Worm (Caenorhabditis elegans) whole organism, L4 larva: ENCODE measurements around the gene F35F10.6.

Experiments used
- T20F7.1 ChIP-seq: fragments of 200-800 bp; sonication (Bioruptor generic); optimal IDR thresholded peaks from 2 replicates; lab custom pipeline; 2018; ENCODE audit warnings: mild to moderate bottlenecking, missing genetic modification characterization, missing compliant biosample characterization
- T26A8.4 ChIP-seq: fragments of 200-800 bp; sonication (Bioruptor generic); IDR thresholded peaks from 2 replicates; pipeline ENCODE4 v1.3.6; 2022; ENCODE audit warnings: missing genetic modification characterization, missing compliant biosample characterization
- aly-2 ChIP-seq: sonication (generic microtip); optimal IDR thresholded peaks from 2 replicates; lab custom pipeline; 2018; ENCODE audit warnings: missing biosample characterization, missing genetic modification characterization
- ama-1 ChIP-seq: fragments of 150-350 bp; optimal IDR thresholded peaks from 2 replicates; lab custom pipeline; 2014; ENCODE audit warnings: inconsistent platforms, mixed read lengths
- ceh-20 ChIP-seq: fragments of 200-800 bp; sonication (Bioruptor generic); IDR thresholded peaks from 2 replicates; pipeline ENCODE4 v1.3.6; 2022; ENCODE audit warnings: missing genetic modification reagents, missing genetic modification characterization, missing compliant biosample characterization
- ceh-32 ChIP-seq: sonication (generic microtip); optimal IDR thresholded peaks from 2 replicates; lab custom pipeline; 2016; ENCODE audit warnings: mild to moderate bottlenecking, missing genetic modification characterization, missing compliant biosample characterization; ENCODE audit not compliant: poor library complexity
- ceh-82 ChIP-seq: sonication (generic microtip); optimal IDR thresholded peaks from 2 replicates; lab custom pipeline; 2017; ENCODE audit warnings: missing biosample characterization, missing genetic modification characterization
- ces-1 ChIP-seq: fragments of 150-350 bp; sonication (generic microtip); optimal IDR thresholded peaks from 4 replicates; lab custom pipeline; 2014; ENCODE audit warnings: missing biosample characterization, missing genetic modification reagents, missing genetic modification characterization
- cey-2 ChIP-seq: sonication (generic microtip); optimal IDR thresholded peaks from 3 replicates; lab custom pipeline; 2017; ENCODE audit warnings: missing genetic modification characterization, mild to moderate bottlenecking, missing compliant biosample characterization, antibody characterized with exemption, borderline replicate concordance; ENCODE audit not compliant: insufficient read depth
- daf-12 ChIP-seq: fragments of 150-350 bp; optimal IDR thresholded peaks from 2 replicates; lab custom pipeline; 2014; ENCODE audit warnings: missing biosample characterization, missing genetic modification reagents, missing genetic modification characterization
- daf-16 ChIP-seq, 3 experiments: sonication (generic microtip); optimal IDR thresholded peaks; 2 replicates each; lab custom pipeline; 2016 to 2017; ENCODE audit warnings: missing genetic modification characterization in 3 of 3, missing genetic modification reagents in 3 of 3, mild to moderate bottlenecking in 2 of 3, missing compliant biosample characterization in 2 of 3, missing biosample characterization in 1 of 3, moderate library complexity in 1 of 3
- daf-19 ChIP-seq: fragments of 200-800 bp; sonication (Bioruptor generic); conservative IDR thresholded peaks from 2 replicates; pipeline ENCODE4 v1.3.6; 2022; ENCODE audit warnings: missing genetic modification characterization, missing compliant biosample characterization
- daf-8 ChIP-seq: fragments of 200-800 bp; sonication (Bioruptor generic); IDR thresholded peaks from 2 replicates; pipeline ENCODE4 v1.3.6; 2022; ENCODE audit warnings: missing genetic modification characterization, missing compliant biosample characterization
- dmd-8 ChIP-seq: fragments of 200-800 bp; sonication (Bioruptor generic); IDR thresholded peaks from 2 replicates; pipeline ENCODE4 v1.3.6; 2022; ENCODE audit warnings: missing genetic modification characterization, missing compliant biosample characterization
- duxl-1 ChIP-seq: sonication (generic microtip); optimal IDR thresholded peaks from 2 replicates; lab custom pipeline; 2016; ENCODE audit warnings: mild to moderate bottlenecking, missing genetic modification characterization, moderate library complexity, missing compliant biosample characterization; ENCODE audit not compliant: poor library complexity
- dve-1 ChIP-seq: sonication (generic microtip); optimal IDR thresholded peaks from 2 replicates; lab custom pipeline; 2017; ENCODE audit warnings: antibody characterized with exemption, mild to moderate bottlenecking, missing genetic modification characterization, missing compliant biosample characterization; ENCODE audit not compliant: insufficient read depth
- egl-27 ChIP-seq: sonication (generic microtip); optimal IDR thresholded peaks from 3 replicates; lab custom pipeline; 2017; ENCODE audit warnings: missing biosample characterization, missing genetic modification reagents, missing genetic modification characterization
- fos-1 ChIP-seq: fragments of 150-350 bp; optimal IDR thresholded peaks from 2 replicates; lab custom pipeline; 2014; ENCODE audit warnings: missing biosample characterization, missing genetic modification characterization
- gei-8 ChIP-seq: fragments of 200-800 bp; sonication (Bioruptor generic); optimal IDR thresholded peaks from 2 replicates; lab custom pipeline; 2018; ENCODE audit warnings: mild to moderate bottlenecking, missing genetic modification characterization, missing compliant biosample characterization
- hlh-11 ChIP-seq: fragments of 200-800 bp; sonication (Bioruptor generic); optimal IDR thresholded peaks from 2 replicates; lab custom pipeline; 2018; ENCODE audit warnings: mild to moderate bottlenecking, missing genetic modification characterization, missing compliant biosample characterization
- hmg-1.1 ChIP-seq: fragments of 200-800 bp; sonication (Bioruptor generic); IDR thresholded peaks from 2 replicates; pipeline ENCODE4 v1.3.6; 2022; ENCODE audit warnings: missing genetic modification reagents, missing genetic modification characterization, missing compliant biosample characterization
- lin-1 ChIP-seq: fragments of 200-800 bp; sonication (Bioruptor generic); IDR thresholded peaks from 2 replicates; pipeline ENCODE4 v1.3.6; 2022; ENCODE audit warnings: missing genetic modification reagents, missing genetic modification characterization, missing compliant biosample characterization
- lin-13 ChIP-seq: fragments of 150-350 bp; optimal IDR thresholded peaks from 2 replicates; lab custom pipeline; 2014; ENCODE audit warnings: missing biosample characterization, missing genetic modification reagents, missing genetic modification characterization
- lin-15B ChIP-seq: fragments of 150-350 bp; sonication (generic microtip); optimal IDR thresholded peaks from 3 replicates; lab custom pipeline; 2014; ENCODE audit warnings: missing biosample characterization, missing genetic modification characterization
- lir-3 ChIP-seq: sonication (generic microtip); optimal IDR thresholded peaks from 2 replicates; lab custom pipeline; 2016; ENCODE audit warnings: mild to moderate bottlenecking, missing genetic modification characterization, missing compliant biosample characterization
- madf-5 ChIP-seq, 2 experiments: fragments of 200-800 bp; sonication (Bioruptor generic); IDR thresholded peaks; 2 replicates each; pipeline ENCODE4 v1.3.6; 2022; ENCODE audit warnings: missing compliant biosample characterization in 2 of 2, missing genetic modification characterization in 2 of 2
- madf-9 ChIP-seq: fragments of 200-800 bp; sonication (Bioruptor generic); conservative IDR thresholded peaks from 2 replicates; pipeline ENCODE4 v1.3.6; 2022; ENCODE audit warnings: missing genetic modification reagents, missing genetic modification characterization, missing compliant biosample characterization
- mdt-29 ChIP-seq: fragments of 200-800 bp; sonication (Bioruptor generic); IDR thresholded peaks from 2 replicates; pipeline ENCODE4 v1.3.6; 2022; ENCODE audit warnings: missing genetic modification reagents, missing genetic modification characterization, missing compliant biosample characterization
- mxl-2 ChIP-seq: fragments of 200-800 bp; sonication (Bioruptor generic); conservative IDR thresholded peaks from 2 replicates; pipeline ENCODE4 v1.3.6; 2022; ENCODE audit warnings: missing genetic modification reagents, missing genetic modification characterization, missing compliant biosample characterization
- mxl-3 ChIP-seq: fragments of 200-800 bp; sonication (Bioruptor generic); optimal IDR thresholded peaks from 2 replicates; lab custom pipeline; 2018; ENCODE audit warnings: mild to moderate bottlenecking, missing genetic modification characterization, missing compliant biosample characterization
- nhr-10 ChIP-seq: fragments of 150-350 bp; optimal IDR thresholded peaks from 2 replicates; lab custom pipeline; 2014; ENCODE audit warnings: missing biosample characterization, missing genetic modification characterization
- nhr-25 ChIP-seq: sonication (generic microtip); optimal IDR thresholded peaks from 2 replicates; lab custom pipeline; 2017; ENCODE audit warnings: missing genetic modification characterization, mild to moderate bottlenecking, missing compliant biosample characterization, antibody characterized with exemption, moderate library complexity, borderline replicate concordance; ENCODE audit not compliant: insufficient read depth
- nhr-28 ChIP-seq: fragments of 150-350 bp; optimal IDR thresholded peaks from 2 replicates; lab custom pipeline; 2014; ENCODE audit warnings: missing biosample characterization, missing genetic modification characterization
- nhr-6 ChIP-seq: fragments of 150-350 bp; optimal IDR thresholded peaks from 2 replicates; lab custom pipeline; 2014; ENCODE audit warnings: missing biosample characterization, missing genetic modification characterization
- nhr-76 ChIP-seq: fragments of 150-350 bp; optimal IDR thresholded peaks from 2 replicates; lab custom pipeline; 2014; ENCODE audit warnings: missing biosample characterization, missing genetic modification characterization
- nhr-77 ChIP-seq: fragments of 150-350 bp; optimal IDR thresholded peaks from 2 replicates; lab custom pipeline; 2014; ENCODE audit warnings: missing biosample characterization, missing genetic modification characterization
- pha-4 ChIP-seq, 2 experiments: fragments of 150-350 bp in 1 of 2; fragments of 200-800 bp in 1 of 2; sonication (Bioruptor generic) in 1 of 2; IDR thresholded peaks in 1 of 2; optimal IDR thresholded peaks in 1 of 2; 2 replicates each; pipeline versions ENCODE4 v1.3.6 to Lab custom; 2014 to 2022; ENCODE audit warnings: missing genetic modification characterization in 2 of 2, missing genetic modification reagents in 2 of 2, missing biosample characterization in 1 of 2, missing compliant biosample characterization in 1 of 2
- php-3 ChIP-seq: fragments of 200-800 bp; sonication (Bioruptor generic); IDR thresholded peaks from 2 replicates; pipeline ENCODE4 v1.3.6; 2022; ENCODE audit warnings: missing genetic modification reagents, missing genetic modification characterization, missing compliant biosample characterization
- rbr-2 ChIP-seq: sonication (generic microtip); optimal IDR thresholded peaks from 2 replicates; lab custom pipeline; 2016; ENCODE audit warnings: missing genotype, missing genetic modification characterization, missing compliant biosample characterization
- saeg-2 ChIP-seq: fragments of 200-800 bp; sonication (Bioruptor generic); IDR thresholded peaks from 2 replicates; pipeline ENCODE4 v1.3.6; 2022; ENCODE audit warnings: missing genetic modification reagents, missing genetic modification characterization, missing compliant biosample characterization
- sdz-12 ChIP-seq: fragments of 200-800 bp; sonication (Bioruptor generic); optimal IDR thresholded peaks from 2 replicates; lab custom pipeline; 2018; ENCODE audit warnings: mild to moderate bottlenecking, missing genetic modification characterization, missing compliant biosample characterization
- skn-1 ChIP-seq: fragments of 150-350 bp; optimal IDR thresholded peaks from 2 replicates; lab custom pipeline; 2014; ENCODE audit warnings: missing biosample characterization, missing genetic modification characterization
- tra-1 ChIP-seq: fragments of 200-800 bp; sonication (Bioruptor generic); IDR thresholded peaks from 2 replicates; pipeline ENCODE4 v1.3.6; 2022; ENCODE audit warnings: missing genetic modification reagents, missing genetic modification characterization, missing compliant biosample characterization
- unc-130 ChIP-seq: sonication (generic microtip); optimal IDR thresholded peaks from 2 replicates; lab custom pipeline; 2016; ENCODE audit warnings: missing genetic modification reagents, missing genetic modification characterization, missing compliant biosample characterization
- zfp-3 ChIP-seq: fragments of 200-800 bp; sonication (Bioruptor generic); conservative IDR thresholded peaks from 2 replicates; pipeline ENCODE4 v1.3.6; 2022; ENCODE audit warnings: missing genetic modification reagents, missing genetic modification characterization, missing compliant biosample characterization
- zip-11 ChIP-seq: fragments of 200-800 bp; sonication (Bioruptor generic); IDR thresholded peaks from 2 replicates; pipeline ENCODE4 v1.3.6; 2022; ENCODE audit warnings: missing genetic modification characterization, missing compliant biosample characterization
- ztf-11 ChIP-seq: fragments of 150-350 bp; optimal IDR thresholded peaks from 2 replicates; lab custom pipeline; 2014; ENCODE audit warnings: missing biosample characterization, missing genetic modification characterization
- ztf-7 ChIP-seq: fragments of 150-350 bp; optimal IDR thresholded peaks from 2 replicates; lab custom pipeline; 2014; ENCODE audit warnings: missing biosample characterization, missing genetic modification characterization

F35F10.6 gene

ce11 chrV:3316108-3316507, 26.9 kb upstream of the F35F10.6 start, which contains the start of gene F35F10.1:
TSS of gene F35F10.1 (plus strand) at chrV:3316307.
- no peak for TF ChIP-seq daf-12 (tag; lab: Kevin White, UChicago)
- TF ChIP-seq mxl-3 (GFP tag; lab: Kevin White, UChicago) = no peak
- no peak for TF ChIP-seq mxl-2 (GFP tag; lab: Robert Waterston, UW)
- TF ChIP-seq zfp-3 = no peak
- no peak for TF ChIP-seq daf-19 (GFP tag; lab: Robert Waterston, UW)
- no peak for TF ChIP-seq dmd-8 (GFP tag; lab: Robert Waterston, UW)
- TF ChIP-seq gei-8 = no peak
- TF ChIP-seq daf-16 (GFP tag; optimal IDR thresholded peaks at IDR 0.05; lab: Kevin White, UChicago) = no peak
- no peak for TF ChIP-seq daf-16 (tag; optimal IDR thresholded peaks at IDR 0.05; lab: Kevin White, UChicago)
- TF ChIP-seq egl-27 (tag; lab: Kevin White, UChicago) = no peak
- no peak for TF ChIP-seq aly-2 (tag; lab: Kevin White, UChicago)
- TF ChIP-seq nhr-28 (tag; lab: Kevin White, UChicago) = no peak
- no peak for TF ChIP-seq ztf-7 (tag; lab: Kevin White, UChicago)
- TF ChIP-seq T26A8.4 (GFP tag; lab: Robert Waterston, UW) = no peak
- TF ChIP-seq lir-3 = no peak
- TF ChIP-seq, all 104 proteins: peak for 0

ce11 chrV:3315308-3315707, 26.1 kb upstream of the F35F10.6 start, which contains the start of gene arrd-19:
TSS of gene arrd-19 (minus strand) at chrV:3315516.
- TF ChIP-seq nhr-76 (no peak), nhr-6 (tag; lab: Kevin White, UChicago) (peak; percentile 57), fos-1 (tag; lab: Kevin White, UChicago) (no peak), lin-13 (GFP tag; lab: Kevin White, UChicago) (no peak), zip-11 (GFP tag; lab: Robert Waterston, UW) (no peak), ama-1 (lab: Kevin White, UChicago) (no peak), ceh-32 (no peak), ztf-11 (tag; lab: Kevin White, UChicago) (no peak), dve-1 (peak; percentile 89), mxl-3 (GFP tag; lab: Kevin White, UChicago) (peak; percentile 72), T26A8.4 (GFP tag; lab: Robert Waterston, UW) (no peak), hmg-1.1 (GFP tag; lab: Robert Waterston, UW) (peak; percentile 93), sdz-12 (no peak), lin-1 (GFP tag; lab: Robert Waterston, UW) (peak; percentile 89), skn-1 (tag; lab: Kevin White, UChicago) (no peak), lin-15B (tag; lab: Kevin White, UChicago) (no peak), cey-2 (no peak), unc-130 (GFP tag; lab: Kevin White, UChicago) (no peak), madf-9 (no peak), php-3 (GFP tag; lab: Robert Waterston, UW) (no peak), hlh-11 (tag; lab: Kevin White, UChicago) (peak; percentile 93), T20F7.1 (GFP tag; lab: Kevin White, UChicago) (no peak), ceh-82 (tag; lab: Kevin White, UChicago) (no peak), gei-8 (no peak), nhr-25 (peak; percentile 53), nhr-10 (tag; lab: Kevin White, UChicago) (no peak), ces-1 (GFP tag; lab: Kevin White, UChicago) (no peak), ceh-20 (peak; percentile 61; the same call in 1 of the 2 replicates), daf-8 (GFP tag; lab: Robert Waterston, UW) (no peak), mdt-29 (no peak), mxl-2 (GFP tag; lab: Robert Waterston, UW) (no peak), saeg-2 (GFP tag; lab: Robert Waterston, UW) (peak; percentile 80; the same call in 1 of the 2 replicates), madf-5 (GFP tag; IDR thresholded peaks at IDR 0.05; lab: Robert Waterston, UW) (no peak), tra-1 (GFP tag; lab: Robert Waterston, UW) (no peak), daf-16 (GFP tag; optimal IDR thresholded peaks at IDR 0.05; lab: Kevin White, UChicago) (peak in 1 of 2 experiments; percentile 5), daf-16 (tag; optimal IDR thresholded peaks at IDR 0.05; lab: Kevin White, UChicago) (peak; percentile 62), nhr-77 (tag; lab: Kevin White, UChicago) (peak; percentile 79), pha-4 (GFP tag; IDR thresholded peaks at IDR 0.05; lab: Robert Waterston, UW) (no peak), pha-4 (tag; optimal IDR thresholded peaks at IDR 0.05; lab: Kevin White, UChicago) (peak; percentile 54), duxl-1 (tag; lab: Kevin White, UChicago) (peak; percentile 79), rbr-2 (tag; lab: Kevin White, UChicago) (peak; percentile 56)
